Fruit fly (Drosophila melanogaster): Measurements from ENCODE around the gene TSG101.

Gene TSG101

dm6 chr3L:16872487-16872955 is 30.4 kb downstream of the TSG101 start (continued):
- peak; percentile 57 for TF ChIP-seq Side (GFP tag; optimal IDR thresholded peaks at IDR 0.05)
- TF ChIP-seq dmrt11E (tag; optimal IDR thresholded peaks at IDR 0.05): peak; percentile 55
- TF ChIP-seq CG11696 (GFP tag; IDR thresholded peaks at IDR 0.05): peak; percentile 77
- TF ChIP-seq CG31441 (GFP tag; IDR thresholded peaks at IDR 0.05): peak; percentile 69
- TF ChIP-seq CG10274 (GFP tag; optimal IDR thresholded peaks at IDR 0.05): peak; percentile 47
- peak; percentile 73 for TF ChIP-seq CG18599 (GFP tag; optimal IDR thresholded peaks at IDR 0.05)
- TF ChIP-seq ash1 (GFP tag; optimal IDR thresholded peaks at IDR 0.05): no peak
- TF ChIP-seq CG4404 (GFP tag; IDR thresholded peaks at IDR 0.05): no peak
- TF ChIP-seq toy (GFP tag; IDR thresholded peaks at IDR 0.05): no peak
- peak; percentile 84 for TF ChIP-seq CG9437 (GFP tag; optimal IDR thresholded peaks at IDR 0.05)
- peak in 1 of 2 experiments; percentile 65 for TF ChIP-seq Eip74EF (GFP tag; optimal IDR thresholded peaks at IDR 0.05)
- peak; percentile 54; the same call in 1 of the 2 replicates for TF ChIP-seq seq (GFP tag; IDR thresholded peaks at IDR 0.05)
- peak; percentile 54 for TF ChIP-seq D19A (tag; optimal IDR thresholded peaks at IDR 0.05)
- no peak for TF ChIP-seq CG32767 (GFP tag; IDR thresholded peaks at IDR 0.05)
- TF ChIP-seq Rfx (GFP tag; IDR thresholded peaks at IDR 0.05): peak; percentile 54
- TF ChIP-seq CG15601 (tag; optimal IDR thresholded peaks at IDR 0.05): peak; percentile 51
- TF ChIP-seq CG8765 (GFP tag; IDR thresholded peaks at IDR 0.05): no peak
- no peak for TF ChIP-seq kni (GFP tag; optimal IDR thresholded peaks at IDR 0.05)
- TF ChIP-seq jing (GFP tag; optimal IDR thresholded peaks at IDR 0.05): peak; percentile 61
- no peak for TF ChIP-seq bigmax (GFP tag; optimal IDR thresholded peaks at IDR 0.05)
- TF ChIP-seq CG10654 (GFP tag; optimal IDR thresholded peaks at IDR 0.05): peak; percentile 38
- TF ChIP-seq ranshi (GFP tag; IDR thresholded peaks at IDR 0.05): peak; percentile 53; the same call in 1 of the 2 replicates
- TF ChIP-seq wek (GFP tag; optimal IDR thresholded peaks at IDR 0.05): peak; percentile 54
- TF ChIP-seq YL-1 (GFP tag; optimal IDR thresholded peaks at IDR 0.05): no peak
- peak; percentile 64 for TF ChIP-seq cwo (GFP tag; optimal IDR thresholded peaks at IDR 0.05)
- peak; percentile 69 for TF ChIP-seq CG17359 (tag; optimal IDR thresholded peaks at IDR 0.05)
- peak; percentile 35; the same call in 1 of the 2 replicates for TF ChIP-seq CG9215 (GFP tag; IDR thresholded peaks at IDR 0.05)
- TF ChIP-seq CG2875 (GFP tag; optimal IDR thresholded peaks at IDR 0.05): peak; percentile 41
- peak; percentile 74 for TF ChIP-seq Asciz (GFP tag; optimal IDR thresholded peaks at IDR 0.05)
- TF ChIP-seq CG11398 (GFP tag; optimal IDR thresholded peaks at IDR 0.05): peak; percentile 30
- peak; percentile 26 for TF ChIP-seq dm (GFP tag; optimal IDR thresholded peaks at IDR 0.05)
- no peak for TF ChIP-seq CG17912 (GFP tag; optimal IDR thresholded peaks at IDR 0.05)
- TF ChIP-seq CG13296 (GFP tag; optimal IDR thresholded peaks at IDR 0.05): peak; percentile 82
- peak in 1 of 3 experiments; percentile 54 for TF ChIP-seq lola (GFP tag; optimal IDR thresholded peaks at IDR 0.05)
- TF ChIP-seq ab (GFP tag; optimal IDR thresholded peaks at IDR 0.05): no peak
- TF ChIP-seq hbn (GFP tag; IDR thresholded peaks at IDR 0.05; ENCODE audit: partially characterized antibody): no peak
- no peak for TF ChIP-seq sna (GFP tag; IDR thresholded peaks at IDR 0.05; ENCODE audit: partially characterized antibody)
- peak; percentile 88 for TF ChIP-seq Oli (tag; optimal IDR thresholded peaks at IDR 0.05)
- peak; percentile 73 for TF ChIP-seq CG17385 (GFP tag; optimal IDR thresholded peaks at IDR 0.05)
- peak; percentile 66 for TF ChIP-seq CG18619 (GFP tag; optimal IDR thresholded peaks at IDR 0.05)
- TF ChIP-seq pzg (GFP tag; optimal IDR thresholded peaks at IDR 0.05): no peak
- peak; percentile 22 for TF ChIP-seq schlank (tag; optimal IDR thresholded peaks at IDR 0.05)
- TF ChIP-seq run (tag; optimal IDR thresholded peaks at IDR 0.05): peak; percentile 78
- TF ChIP-seq mirr (GFP tag; optimal IDR thresholded peaks at IDR 0.05): no peak
- peak; percentile 73 for TF ChIP-seq lilli (GFP tag; optimal IDR thresholded peaks at IDR 0.05)
- TF ChIP-seq CG4854 (GFP tag; optimal IDR thresholded peaks at IDR 0.05): peak; percentile 29
- TF ChIP-seq gfzf (GFP tag; optimal IDR thresholded peaks at IDR 0.05): no peak
- TF ChIP-seq Dad (GFP tag; optimal IDR thresholded peaks at IDR 0.05): peak; percentile 28
- peak; percentile 10 for TF ChIP-seq CG4617 (GFP tag; optimal IDR thresholded peaks at IDR 0.05; ENCODE audit: borderline replicate concordance)
